Fruit fly (Drosophila melanogaster) whole organism, embryonic: Measurements from ENCODE around the gene CG33654.
A peak's percentile ranks its signal among the peaks of the same experiment; 100 is the strongest.

Experiments used
- Atf-2 ChIP-seq: fragments of 200-800 bp; sonication (Bioruptor generic); optimal IDR thresholded peaks from 2 replicates; lab custom pipeline; 2016; ENCODE audit warnings: missing biosample characterization, missing genetic modification characterization
- Bteb2 ChIP-seq: fragments of 200-800 bp; sonication (Bioruptor generic); optimal IDR thresholded peaks from 2 replicates; lab custom pipeline; 2016; ENCODE audit warnings: missing biosample characterization, missing genetic modification characterization
- CG10274 ChIP-seq: fragments of 200-800 bp; sonication (Bioruptor generic); optimal IDR thresholded peaks from 3 replicates; lab custom pipeline; 2017; ENCODE audit warnings: missing biosample characterization, mild to moderate bottlenecking, missing genetic modification characterization
- CG13624 ChIP-seq: fragments of 200-800 bp; sonication (Bioruptor generic); optimal IDR thresholded peaks from 2 replicates; lab custom pipeline; 2016; ENCODE audit warnings: missing biosample characterization, missing genetic modification characterization
- CG14441 ChIP-seq: fragments of 200-800 bp; sonication (Bioruptor generic); IDR thresholded peaks from 2 replicates; pipeline ENCODE4 v1.3.6; 2022; ENCODE audit warnings: missing biosample characterization, missing genetic modification characterization
- CG15514 ChIP-seq: fragments of 200-800 bp; sonication (Bioruptor generic); optimal IDR thresholded peaks from 3 replicates; lab custom pipeline; 2017; ENCODE audit warnings: missing biosample characterization, missing genetic modification characterization, mild to moderate bottlenecking, moderate library complexity, missing genetic modification reagents
- CG1647 ChIP-seq: fragments of 200-800 bp; sonication (Bioruptor generic); optimal IDR thresholded peaks from 3 replicates; lab custom pipeline; 2016; ENCODE audit warnings: missing biosample characterization, missing genetic modification characterization
- CG17328 ChIP-seq: fragments of 200-800 bp; sonication (Bioruptor generic); IDR thresholded peaks from 2 replicates; pipeline ENCODE4 v1.3.6; 2022; ENCODE audit warnings: missing biosample characterization, missing genetic modification characterization
- CG17802 ChIP-seq: fragments of 200-800 bp; sonication (Bioruptor generic); optimal IDR thresholded peaks from 2 replicates; lab custom pipeline; 2018; ENCODE audit warnings: missing biosample characterization, mild to moderate bottlenecking, missing genetic modification characterization, moderate library complexity
- CG3163 ChIP-seq: fragments of 200-800 bp; sonication (Bioruptor generic); optimal IDR thresholded peaks from 3 replicates; lab custom pipeline; 2016; ENCODE audit warnings: missing biosample characterization, missing genetic modification characterization
- CG32532 ChIP-seq: fragments of 200-800 bp; sonication (Bioruptor generic); IDR thresholded peaks from 2 replicates; pipeline ENCODE4 v1.3.6; 2022; ENCODE audit warnings: missing biosample characterization, missing genetic modification characterization
- CG33213 ChIP-seq: fragments of 200-800 bp; sonication (Bioruptor generic); optimal IDR thresholded peaks from 3 replicates; lab custom pipeline; 2016; ENCODE audit warnings: missing biosample characterization, missing genetic modification characterization
- CG33557 ChIP-seq: fragments of 200-800 bp; sonication (Bioruptor generic); optimal IDR thresholded peaks from 2 replicates; lab custom pipeline; 2019; ENCODE audit warnings: missing biosample characterization, mild to moderate bottlenecking, missing genetic modification characterization, moderate library complexity
- CG34224 ChIP-seq: fragments of 200-800 bp; sonication (Bioruptor generic); IDR thresholded peaks from 3 replicates; pipeline ENCODE4 v1.3.6; 2022; ENCODE audit warnings: missing biosample characterization, missing genetic modification characterization; ENCODE audit not compliant: partially characterized antibody
- CG34422 ChIP-seq: fragments of 200-800 bp; sonication (Bioruptor generic); IDR thresholded peaks from 3 replicates; pipeline ENCODE4 v1.3.6; 2022; ENCODE audit warnings: missing biosample characterization, missing genetic modification characterization
- CG6654 ChIP-seq: fragments of 200-800 bp; sonication (Bioruptor generic); optimal IDR thresholded peaks from 2 replicates; lab custom pipeline; 2017; ENCODE audit warnings: missing biosample characterization, mild to moderate bottlenecking, missing genetic modification characterization
- CG7357 ChIP-seq: fragments of 200-800 bp; sonication (Bioruptor generic); IDR thresholded peaks from 3 replicates; pipeline ENCODE4 v1.3.6; 2022; ENCODE audit warnings: missing biosample characterization, missing genetic modification characterization
- Dbx ChIP-seq: fragments of 200-800 bp; sonication (Bioruptor generic); IDR thresholded peaks from 3 replicates; pipeline ENCODE4 v1.3.6; 2022; ENCODE audit warnings: missing biosample characterization, missing genetic modification characterization
- Dip2 ChIP-seq: fragments of 200-800 bp; sonication (Bioruptor generic); IDR thresholded peaks from 2 replicates; pipeline ENCODE4 v1.3.6; 2022; ENCODE audit warnings: missing biosample characterization, missing genetic modification characterization
- Gsc ChIP-seq: fragments of 200-800 bp; sonication (Bioruptor generic); IDR thresholded peaks from 2 replicates; pipeline ENCODE4 v1.3.6; 2022; ENCODE audit warnings: missing biosample characterization, missing genetic modification characterization
- Hr51 ChIP-seq, 2 experiments: fragments of 200-800 bp; sonication (Bioruptor generic); optimal IDR thresholded peaks; 2 replicates in 1 of 2; 3 replicates in 1 of 2; lab custom pipeline; 2016 to 2018; ENCODE audit warnings: missing biosample characterization in 2 of 2, missing genetic modification characterization in 2 of 2, mild to moderate bottlenecking in 1 of 2, moderate library complexity in 1 of 2
- MTF-1 ChIP-seq: fragments of 200-800 bp; sonication (Bioruptor generic); optimal IDR thresholded peaks from 2 replicates; lab custom pipeline; 2018; ENCODE audit warnings: missing biosample characterization, mild to moderate bottlenecking, missing genetic modification characterization, borderline replicate concordance
- Meics ChIP-seq: fragments of 200-800 bp; sonication (Bioruptor generic); optimal IDR thresholded peaks from 2 replicates; lab custom pipeline; 2017; ENCODE audit warnings: missing biosample characterization, mild to moderate bottlenecking, missing genetic modification characterization
- Side ChIP-seq: fragments of 200-800 bp; sonication (Bioruptor generic); optimal IDR thresholded peaks from 2 replicates; lab custom pipeline; 2016; ENCODE audit warnings: missing biosample characterization, missing genetic modification characterization
- Sry-β ChIP-seq: fragments of 200-800 bp; sonication (Bioruptor generic); optimal IDR thresholded peaks from 2 replicates; lab custom pipeline; 2018; ENCODE audit warnings: missing biosample characterization, mild to moderate bottlenecking, missing genetic modification characterization, moderate library complexity
- abd-A ChIP-seq: fragments of 200-800 bp; sonication (Bioruptor generic); optimal IDR thresholded peaks from 3 replicates; lab custom pipeline; 2019; ENCODE audit warnings: missing biosample characterization, mild to moderate bottlenecking, missing genetic modification characterization, moderate library complexity
- amos ChIP-seq: fragments of 200-800 bp; sonication (Bioruptor generic); IDR thresholded peaks from 2 replicates; pipeline ENCODE4 v1.3.6; 2022; ENCODE audit warnings: missing biosample characterization, missing genetic modification characterization; ENCODE audit not compliant: partially characterized antibody
- ci ChIP-seq: fragments of 200-800 bp; sonication (Bioruptor generic); IDR thresholded peaks from 3 replicates; pipeline ENCODE4 v1.3.6; 2022; ENCODE audit warnings: missing biosample characterization, missing genetic modification characterization
- crol ChIP-seq: fragments of 200-800 bp; sonication (Bioruptor generic); IDR thresholded peaks from 2 replicates; pipeline ENCODE4 v1.3.6; 2022; ENCODE audit warnings: missing biosample characterization, missing genetic modification characterization
- dm ChIP-seq: fragments of 200-800 bp; sonication (Bioruptor generic); optimal IDR thresholded peaks from 3 replicates; lab custom pipeline; 2016; ENCODE audit warnings: missing biosample characterization, missing genetic modification characterization
- esg ChIP-seq: fragments of 200-800 bp; sonication (Bioruptor generic); conservative IDR thresholded peaks from 2 replicates; pipeline ENCODE4 v1.3.6; 2022; ENCODE audit warnings: missing biosample characterization, missing genetic modification characterization
- ewg ChIP-seq: fragments of 200-800 bp; sonication (Bioruptor generic); optimal IDR thresholded peaks from 3 replicates; lab custom pipeline; 2017; ENCODE audit warnings: mild to moderate bottlenecking, missing biosample characterization, missing genetic modification reagents, missing genetic modification characterization
- fd64A ChIP-seq: fragments of 200-800 bp; sonication (Bioruptor generic); optimal IDR thresholded peaks from 3 replicates; lab custom pipeline; 2018; ENCODE audit warnings: missing biosample characterization, mild to moderate bottlenecking, missing genetic modification characterization
- gcm ChIP-seq: fragments of 200-800 bp; sonication (Bioruptor generic); optimal IDR thresholded peaks from 2 replicates; lab custom pipeline; 2019; ENCODE audit warnings: missing biosample characterization, mild to moderate bottlenecking, missing genetic modification characterization, moderate library complexity
- hbn ChIP-seq: fragments of 200-800 bp; sonication (Bioruptor generic); IDR thresholded peaks from 2 replicates; pipeline ENCODE4 v1.3.6; 2022; ENCODE audit warnings: missing biosample characterization, missing genetic modification characterization; ENCODE audit not compliant: partially characterized antibody
- insv ChIP-seq, 2 experiments: fragments of 200-800 bp; sonication (Bioruptor generic); optimal IDR thresholded peaks; 3 replicates each; lab custom pipeline; 2016 to 2018; ENCODE audit warnings: missing biosample characterization in 2 of 2, missing genetic modification characterization in 2 of 2
- knrl ChIP-seq: fragments of 200-800 bp; sonication (Bioruptor generic); IDR thresholded peaks from 3 replicates; pipeline ENCODE4 v1.3.6; 2022; ENCODE audit warnings: missing biosample characterization, missing genetic modification characterization; ENCODE audit not compliant: partially characterized antibody
- mam ChIP-seq: fragments of 200-800 bp; sonication (Bioruptor generic); optimal IDR thresholded peaks from 3 replicates; lab custom pipeline; 2016; ENCODE audit warnings: missing biosample characterization, missing genetic modification characterization
- oc ChIP-seq: fragments of 200-800 bp; sonication (Bioruptor generic); optimal IDR thresholded peaks from 2 replicates; lab custom pipeline; 2018; ENCODE audit warnings: missing biosample characterization, mild to moderate bottlenecking, missing genetic modification characterization, moderate library complexity
- pb ChIP-seq: fragments of 200-800 bp; sonication (Bioruptor generic); optimal IDR thresholded peaks from 3 replicates; lab custom pipeline; 2016; ENCODE audit warnings: missing biosample characterization, missing genetic modification characterization
- pita ChIP-seq: fragments of 200-800 bp; sonication (Bioruptor generic); optimal IDR thresholded peaks from 2 replicates; lab custom pipeline; 2017; ENCODE audit warnings: missing biosample characterization, mild to moderate bottlenecking, missing genetic modification characterization
- salm ChIP-seq: fragments of 200-800 bp; sonication (Bioruptor generic); optimal IDR thresholded peaks from 2 replicates; lab custom pipeline; 2018; ENCODE audit warnings: missing biosample characterization, mild to moderate bottlenecking, missing genetic modification characterization
- scrt ChIP-seq: fragments of 200-800 bp; sonication (Bioruptor generic); optimal IDR thresholded peaks from 2 replicates; lab custom pipeline; 2018; ENCODE audit warnings: missing biosample characterization, mild to moderate bottlenecking, missing genetic modification characterization, moderate library complexity
- tap ChIP-seq: fragments of 200-800 bp; optimal IDR thresholded peaks from 3 replicates; lab custom pipeline; 2019; ENCODE audit warnings: missing biosample characterization, mild to moderate bottlenecking, missing genetic modification characterization, moderate library complexity
- tna ChIP-seq: fragments of 200-800 bp; sonication (Bioruptor generic); IDR thresholded peaks from 2 replicates; pipeline ENCODE4 v1.3.6; 2022; ENCODE audit warnings: missing biosample characterization, missing genetic modification characterization; ENCODE audit not compliant: partially characterized antibody
- ttk ChIP-seq: fragments of 200-800 bp; sonication (Bioruptor generic); IDR thresholded peaks from 2 replicates; pipeline ENCODE4 v2.1.2; 2022; ENCODE audit warnings: missing biosample characterization, missing genetic modification characterization
- tup ChIP-seq: fragments of 200-800 bp; sonication (Bioruptor generic); optimal IDR thresholded peaks from 2 replicates; lab custom pipeline; 2016; ENCODE audit warnings: missing biosample characterization, mild to moderate bottlenecking, missing genetic modification characterization, moderate library complexity
- yki ChIP-seq: fragments of >200 bp; optimal IDR thresholded peaks from 3 replicates; lab custom pipeline; 2018
- zen2 ChIP-seq: fragments of 200-800 bp; sonication (Bioruptor generic); IDR thresholded peaks from 3 replicates; pipeline ENCODE4 v1.3.6; 2022; ENCODE audit warnings: missing biosample characterization, missing genetic modification characterization; ENCODE audit not compliant: partially characterized antibody

Gene CG33654

DNA sequence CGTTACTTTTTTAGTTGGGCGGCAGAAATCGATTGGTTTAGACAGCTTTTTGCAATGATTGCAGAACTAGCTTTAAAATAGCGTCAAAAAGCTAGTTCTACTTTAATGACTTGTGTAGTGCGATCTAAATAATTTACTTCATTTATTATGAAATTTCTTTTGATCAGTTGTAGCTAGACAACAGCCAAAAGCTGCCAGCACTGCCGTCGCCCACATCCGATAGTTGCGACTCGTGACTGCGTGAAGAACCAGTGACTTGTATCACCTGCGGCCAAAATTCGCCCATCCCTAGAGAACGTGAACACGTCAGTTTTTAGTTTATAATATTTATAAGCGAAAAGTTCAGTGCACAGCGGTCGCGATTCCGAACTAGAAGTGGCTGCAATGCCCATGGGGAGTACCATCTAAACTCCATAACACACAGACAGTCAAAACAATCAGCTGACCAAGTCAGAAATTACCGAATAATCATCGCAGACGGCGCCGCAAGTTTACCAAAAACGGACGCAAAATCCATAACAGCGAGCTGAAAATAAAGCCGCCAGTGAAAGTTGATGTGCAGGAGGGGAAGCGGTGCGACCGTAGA is 3.7 kb upstream of the CG33654 start, which contains the start of gene P58IPK (continued):
- TF ChIP-seq Dip2 (GFP tag; lab: Robert Waterston, UW) (no peak), abd-A (no peak), ci (GFP tag; lab: Robert Waterston, UW) (peak; percentile 66; the same call in 2 of the 3 replicates), CG34224 (GFP tag; lab: Robert Waterston, UW) (peak; percentile 92), insv (GFP tag; optimal IDR thresholded peaks at IDR 0.05; lab: Kevin White, UChicago) (no peak), CG3163 (GFP tag; lab: Kevin White, UChicago) (peak; percentile 58), CG15514 (GFP tag; lab: Kevin White, UChicago) (peak; percentile 98), ttk (0 out of 2 replicates have a peak, but pooled peaks have one; percentile 44), yki (lab: Kevin White, UChicago) (no peak), CG1647 (peak; percentile 57), CG33213 (peak; percentile 74), CG32532 (GFP tag; lab: Robert Waterston, UW) (peak; percentile 76), knrl (GFP tag; lab: Robert Waterston, UW) (peak; percentile 96), ewg (GFP tag; lab: Kevin White, UChicago) (peak; percentile 19), zen2 (peak; percentile 79), pita (GFP tag; lab: Kevin White, UChicago) (no peak), CG13624 (GFP tag; lab: Kevin White, UChicago) (peak; percentile 85), Side (GFP tag; lab: Kevin White, UChicago) (peak; percentile 45), Gsc (GFP tag; lab: Robert Waterston, UW) (no peak), dm (GFP tag; lab: Kevin White, UChicago) (peak; percentile 68), Meics (GFP tag; lab: Kevin White, UChicago) (peak; percentile 56), CG17802 (tag; lab: Kevin White, UChicago) (peak; percentile 76), CG14441 (GFP tag; lab: Robert Waterston, UW) (peak; percentile 77), CG6654 (GFP tag; lab: Kevin White, UChicago) (no peak), esg (GFP tag; lab: Robert Waterston, UW) (peak; percentile 53; the same call in 1 of the 2 replicates), mam (peak; percentile 85), MTF-1 (GFP tag; lab: Kevin White, UChicago) (peak; percentile 1), pb (GFP tag; lab: Kevin White, UChicago) (peak; percentile 38), tna (GFP tag; lab: Robert Waterston, UW) (peak; percentile 88), amos (GFP tag; lab: Robert Waterston, UW) (peak; percentile 97), hbn (GFP tag; lab: Robert Waterston, UW) (peak; percentile 88), Hr51 (GFP tag; optimal IDR thresholded peaks at IDR 0.05; lab: Kevin White, UChicago) (peak in 1 of 2 experiments; percentile 78), CG17328 (peak; percentile 53; the same call in 1 of the 2 replicates), CG34422 (GFP tag; lab: Robert Waterston, UW) (peak; percentile 85), fd64A (GFP tag; lab: Kevin White, UChicago) (no peak), salm (no peak), crol (GFP tag; lab: Robert Waterston, UW) (peak; percentile 38; the same call in 1 of the 2 replicates), gcm (GFP tag; lab: Kevin White, UChicago) (no peak), oc (tag; lab: Kevin White, UChicago) (no peak), scrt (GFP tag; lab: Kevin White, UChicago) (peak; percentile 9), tup (no peak), CG10274 (no peak), Atf-2 (peak; percentile 56), CG33557 (GFP tag; lab: Kevin White, UChicago) (peak; percentile 20), Bteb2 (GFP tag; lab: Kevin White, UChicago) (peak; percentile 70), Dbx (GFP tag; lab: Robert Waterston, UW) (peak; percentile 65), Sry-β (peak; percentile 98), tap (no peak), CG7357 (0 out of 3 replicates have a peak, but pooled peaks have one; percentile 35)
